Fruit fly (Drosophila melanogaster): ENCODE data around the gene Cyp1.

Cyp1 gene

DNA sequence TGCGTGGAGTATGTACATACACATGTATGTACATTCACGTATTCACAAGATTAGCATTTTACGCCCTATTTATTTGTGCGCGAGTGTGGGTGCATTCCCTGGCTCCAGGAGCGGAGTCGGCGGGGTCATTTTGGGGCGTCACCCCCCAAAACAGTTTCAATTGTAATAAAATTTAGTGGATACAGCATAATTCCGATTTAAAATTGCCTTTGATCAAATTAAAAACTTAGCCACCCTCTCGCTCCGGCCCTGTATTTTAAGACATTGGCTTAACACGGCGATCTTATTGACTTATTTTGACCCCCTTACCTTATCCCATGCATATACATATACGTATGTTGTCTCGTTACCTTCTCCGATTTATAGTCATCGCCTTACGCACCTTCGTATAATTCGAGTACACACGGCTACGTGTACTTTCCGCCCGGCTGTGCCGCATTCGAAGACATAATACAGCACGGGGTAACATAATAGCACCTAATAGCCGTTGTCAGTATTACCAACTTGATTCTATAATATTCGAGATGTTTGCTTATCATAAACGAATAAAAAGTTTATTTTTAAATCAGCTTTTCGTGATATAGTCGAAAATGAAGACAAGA is 40.7 kb downstream of the Cyp1 start:
- TF ChIP-seq achi (GFP tag; optimal IDR thresholded peaks at IDR 0.05): peak; percentile 87
- TF ChIP-seq CG32006 (GFP tag; optimal IDR thresholded peaks at IDR 0.05): peak; percentile 89
- TF ChIP-seq CG6792 (GFP tag; optimal IDR thresholded peaks at IDR 0.05): peak; percentile 94
- TF ChIP-seq dac (GFP tag; optimal IDR thresholded peaks at IDR 0.05): peak; percentile 58
- peak; percentile 84 for TF ChIP-seq CG4318 (GFP tag; optimal IDR thresholded peaks at IDR 0.05)
- TF ChIP-seq eg (GFP tag; IDR thresholded peaks at IDR 0.05): peak; percentile 96
- peak; percentile 95 for TF ChIP-seq lz (GFP tag; optimal IDR thresholded peaks at IDR 0.05)
- TF ChIP-seq pdm3 (GFP tag; optimal IDR thresholded peaks at IDR 0.05): peak; percentile 92
- TF ChIP-seq CG7368 (GFP tag; optimal IDR thresholded peaks at IDR 0.05): peak; percentile 94
- TF ChIP-seq net (GFP tag; optimal IDR thresholded peaks at IDR 0.05): peak; percentile 86
- TF ChIP-seq CG31627 (GFP tag; optimal IDR thresholded peaks at IDR 0.05): peak; percentile 96
- TF ChIP-seq dsx (GFP tag; optimal IDR thresholded peaks at IDR 0.05; ENCODE audit: poor library complexity, severe bottlenecking): peak; percentile 68
- TF ChIP-seq Blimp-1 (GFP tag; optimal IDR thresholded peaks at IDR 0.05): peak; percentile 56
- TF ChIP-seq Eip93F (GFP tag; optimal IDR thresholded peaks at IDR 0.05): peak; percentile 77
- peak; percentile 79 for TF ChIP-seq CG6276 (GFP tag; optimal IDR thresholded peaks at IDR 0.05)
- TF ChIP-seq Met (GFP tag; optimal IDR thresholded peaks at IDR 0.05): peak; percentile 88
- TF ChIP-seq CG9139 (GFP tag; optimal IDR thresholded peaks at IDR 0.05): peak; percentile 72
- TF ChIP-seq CG1621 (tag; optimal IDR thresholded peaks at IDR 0.05): peak; percentile 86
- peak; percentile 88 for TF ChIP-seq CG8632 (GFP tag; optimal IDR thresholded peaks at IDR 0.05)
- peak; percentile 73 for TF ChIP-seq vri (GFP tag; optimal IDR thresholded peaks at IDR 0.05)
- peak; percentile 61 to 86 for TF ChIP-seq ss (GFP tag; optimal IDR thresholded peaks at IDR 0.05)
- TF ChIP-seq CG6163 (GFP tag; IDR thresholded peaks at IDR 0.05): peak; percentile 96
- peak; percentile 87 for TF ChIP-seq CG15336 (GFP tag; IDR thresholded peaks at IDR 0.05)
- TF ChIP-seq CG16779 (tag; optimal IDR thresholded peaks at IDR 0.05): peak; percentile 75
- peak; percentile 93 for TF ChIP-seq Eip75B (GFP tag; optimal IDR thresholded peaks at IDR 0.05)
- TF ChIP-seq Sox14 (GFP tag; optimal IDR thresholded peaks at IDR 0.05): peak; percentile 91
- TF ChIP-seq fd59A (GFP tag; optimal IDR thresholded peaks at IDR 0.05): peak; percentile 81
- TF ChIP-seq Lpt (GFP tag; optimal IDR thresholded peaks at IDR 0.05): peak; percentile 74
- TF ChIP-seq Hr38 (GFP tag; optimal IDR thresholded peaks at IDR 0.05): peak; percentile 5
- TF ChIP-seq topi (GFP tag; optimal IDR thresholded peaks at IDR 0.05): peak; percentile 92
- peak; percentile 87 for TF ChIP-seq CG3032 (tag; optimal IDR thresholded peaks at IDR 0.05)
- TF ChIP-seq Gug (GFP tag; IDR thresholded peaks at IDR 0.05): peak; percentile 88
- peak; percentile 98 for TF ChIP-seq svp (GFP tag)
- peak; percentile 91 for TF ChIP-seq OdsH (GFP tag; optimal IDR thresholded peaks at IDR 0.05)
- TF ChIP-seq CG11762 (GFP tag; optimal IDR thresholded peaks at IDR 0.05; ENCODE audit: insufficient read depth): peak; percentile 83
- TF ChIP-seq fkh (GFP tag; optimal IDR thresholded peaks at IDR 0.05): peak; percentile 61
- peak; percentile 91 for TF ChIP-seq Hr4 (GFP tag; optimal IDR thresholded peaks at IDR 0.05)
- peak; percentile 83 for TF ChIP-seq Ets96B (tag; optimal IDR thresholded peaks at IDR 0.05)
- peak; percentile 77 for TF ChIP-seq CG6854 (GFP tag; optimal IDR thresholded peaks at IDR 0.05)
- TF ChIP-seq Sox102F (GFP tag; optimal IDR thresholded peaks at IDR 0.05): peak; percentile 87
- TF ChIP-seq salr (GFP tag; optimal IDR thresholded peaks at IDR 0.05): peak; percentile 65 to 79
- TF ChIP-seq Hr39 (GFP tag; optimal IDR thresholded peaks at IDR 0.05): peak; percentile 95
- peak; percentile 95 for TF ChIP-seq Sox15 (GFP tag; optimal IDR thresholded peaks at IDR 0.05)
- TF ChIP-seq CG11902 (GFP tag; optimal IDR thresholded peaks at IDR 0.05): peak; percentile 99
- peak; percentile 88 for TF ChIP-seq esn (GFP tag; optimal IDR thresholded peaks at IDR 0.05)
- peak; percentile 70 for TF ChIP-seq spab (GFP tag; optimal IDR thresholded peaks at IDR 0.05)
- peak; percentile 87 for TF ChIP-seq CG11294 (GFP tag; IDR thresholded peaks at IDR 0.05)
- TF ChIP-seq Ets21C (GFP tag; optimal IDR thresholded peaks at IDR 0.05): peak; percentile 90
- peak; percentile 88 for TF ChIP-seq CG10631 (GFP tag; optimal IDR thresholded peaks at IDR 0.05)
- peak; percentile 95 for TF ChIP-seq cyc (GFP tag; optimal IDR thresholded peaks at IDR 0.05)
- peak; percentile 76 for TF ChIP-seq CG6808 (GFP tag; optimal IDR thresholded peaks at IDR 0.05)
